Worm (Caenorhabditis elegans) whole organism, L3 larva: ENCODE results near the gene nspd-2.

Source experiments
- R02D3.7 ChIP-seq: fragments of 150-350 bp; optimal IDR thresholded peaks from 2 replicates; lab custom pipeline; 2014; ENCODE audit warnings: missing biosample characterization, missing genetic modification characterization
- ZK546.5 ChIP-seq: sonication (generic microtip); optimal IDR thresholded peaks from 2 replicates; lab custom pipeline; 2017; ENCODE audit warnings: missing biosample characterization, missing genetic modification characterization
- aly-2 ChIP-seq: fragments of 150-350 bp; optimal IDR thresholded peaks from 2 replicates; lab custom pipeline; 2014; ENCODE audit warnings: missing biosample characterization, missing genetic modification characterization
- ama-1 ChIP-seq: fragments of 150-350 bp; optimal IDR thresholded peaks from 2 replicates; lab custom pipeline; 2018
- ceh-16 ChIP-seq: sonication (generic microtip); optimal IDR thresholded peaks from 2 replicates; lab custom pipeline; 2017; ENCODE audit warnings: missing biosample characterization, missing genetic modification characterization
- ceh-28 ChIP-seq: fragments of 150-350 bp; optimal IDR thresholded peaks from 2 replicates; lab custom pipeline; 2014; ENCODE audit warnings: missing biosample characterization, missing genetic modification reagents, missing genetic modification characterization
- ceh-82 ChIP-seq: fragments of 150-350 bp; optimal IDR thresholded peaks from 2 replicates; lab custom pipeline; 2014; ENCODE audit warnings: missing biosample characterization, missing genetic modification characterization
- ceh-9 ChIP-seq: sonication (generic microtip); optimal IDR thresholded peaks from 2 replicates; lab custom pipeline; 2018; ENCODE audit warnings: missing biosample characterization, missing genetic modification characterization
- daf-12 ChIP-seq: fragments of 150-350 bp; optimal IDR thresholded peaks from 2 replicates; lab custom pipeline; 2014; ENCODE audit warnings: missing biosample characterization, missing genetic modification reagents, missing genetic modification characterization
- egl-27 ChIP-seq: sonication (generic microtip); optimal IDR thresholded peaks from 4 replicates; lab custom pipeline; 2017; ENCODE audit warnings: missing biosample characterization, missing genetic modification reagents, missing genetic modification characterization
- egl-5 ChIP-seq: fragments of 150-350 bp; optimal IDR thresholded peaks from 2 replicates; lab custom pipeline; 2017; ENCODE audit warnings: missing biosample characterization, missing genetic modification reagents, missing genetic modification characterization, inconsistent platforms
- elt-1 ChIP-seq: fragments of 150-350 bp; optimal IDR thresholded peaks from 2 replicates; lab custom pipeline; 2014; ENCODE audit warnings: missing biosample characterization, missing genetic modification characterization
- elt-2 ChIP-seq: sonication (generic microtip); optimal IDR thresholded peaks from 2 replicates; lab custom pipeline; 2016; ENCODE audit warnings: missing genetic modification reagents, mild to moderate bottlenecking, missing genetic modification characterization, missing compliant biosample characterization
- elt-3 ChIP-seq, 3 experiments: fragments of 150-350 bp in 1 of 3; sonication (generic microtip) in 2 of 3; optimal IDR thresholded peaks; 2 replicates in 2 of 3; 4 replicates in 1 of 3; lab custom pipeline; 2014 to 2017; ENCODE audit warnings: missing biosample characterization in 3 of 3, missing genetic modification characterization in 3 of 3
- eor-1 ChIP-seq, 2 experiments: fragments of 150-350 bp; optimal IDR thresholded peaks; 2 replicates each; lab custom pipeline; 2014 to 2018; ENCODE audit warnings: missing biosample characterization in 2 of 2, missing genetic modification characterization in 2 of 2
- fkh-10 ChIP-seq: sonication (generic microtip); optimal IDR thresholded peaks from 2 replicates; lab custom pipeline; 2017; ENCODE audit warnings: missing biosample characterization, missing genetic modification reagents, missing genetic modification characterization
- fkh-2 ChIP-seq: fragments of 150-350 bp; optimal IDR thresholded peaks from 2 replicates; lab custom pipeline; 2014; ENCODE audit warnings: missing biosample characterization, missing genetic modification reagents, missing genetic modification characterization
- fos-1 ChIP-seq: fragments of 150-350 bp; optimal IDR thresholded peaks from 2 replicates; lab custom pipeline; 2014; ENCODE audit warnings: missing biosample characterization, missing genetic modification characterization
- hmg-11 ChIP-seq: sonication (generic microtip); optimal IDR thresholded peaks from 2 replicates; lab custom pipeline; 2016; ENCODE audit warnings: missing genetic modification characterization, missing compliant biosample characterization
- jun-1 ChIP-seq: fragments of 150-350 bp; optimal IDR thresholded peaks from 2 replicates; lab custom pipeline; 2014; ENCODE audit warnings: missing biosample characterization, missing genetic modification reagents, missing genetic modification characterization
- lin-15B ChIP-seq: fragments of 150-350 bp; optimal IDR thresholded peaks from 2 replicates; lab custom pipeline; 2014; ENCODE audit warnings: missing biosample characterization, missing genetic modification characterization
- lin-39 ChIP-seq: fragments of 150-350 bp; optimal IDR thresholded peaks from 2 replicates; lab custom pipeline; 2018; ENCODE audit warnings: missing biosample characterization, missing genetic modification reagents, missing genetic modification characterization
- lsy-12 ChIP-seq: sonication (generic microtip); optimal IDR thresholded peaks from 2 replicates; lab custom pipeline; 2016; ENCODE audit warnings: mild to moderate bottlenecking, missing genetic modification characterization, missing compliant biosample characterization
- mdl-1 ChIP-seq: fragments of 150-350 bp; optimal IDR thresholded peaks from 2 replicates; lab custom pipeline; 2014; ENCODE audit warnings: missing biosample characterization, missing genetic modification characterization
- mml-1 ChIP-seq: fragments of 150-350 bp; sonication (generic microtip); optimal IDR thresholded peaks from 3 replicates; lab custom pipeline; 2014; ENCODE audit warnings: missing biosample characterization, missing genetic modification characterization
- nfya-1 ChIP-seq: sonication (generic microtip); optimal IDR thresholded peaks from 2 replicates; lab custom pipeline; 2017; ENCODE audit warnings: missing genetic modification characterization, mild to moderate bottlenecking, missing compliant biosample characterization, antibody characterized with exemption, moderate library complexity; ENCODE audit not compliant: insufficient read depth
- nhr-11 ChIP-seq: fragments of 150-350 bp; optimal IDR thresholded peaks from 2 replicates; lab custom pipeline; 2014; ENCODE audit warnings: missing biosample characterization, missing genetic modification characterization
- nhr-12 ChIP-seq: fragments of 150-350 bp; optimal IDR thresholded peaks from 2 replicates; lab custom pipeline; 2014; ENCODE audit warnings: missing biosample characterization, missing genetic modification characterization
- nhr-23 ChIP-seq: fragments of 150-350 bp; optimal IDR thresholded peaks from 2 replicates; lab custom pipeline; 2014; ENCODE audit warnings: missing biosample characterization, missing genetic modification reagents, missing genetic modification characterization
- nhr-237 ChIP-seq: fragments of 150-350 bp; optimal IDR thresholded peaks from 2 replicates; lab custom pipeline; 2014; ENCODE audit warnings: missing biosample characterization, missing genetic modification characterization
- nhr-25 ChIP-seq: sonication (generic microtip); optimal IDR thresholded peaks from 2 replicates; lab custom pipeline; 2017; ENCODE audit warnings: missing biosample characterization, missing genetic modification characterization
- nhr-28 ChIP-seq: fragments of 150-350 bp; optimal IDR thresholded peaks from 2 replicates; lab custom pipeline; 2014; ENCODE audit warnings: missing biosample characterization, missing genetic modification characterization
- nhr-43 ChIP-seq: sonication (generic microtip); optimal IDR thresholded peaks from 2 replicates; lab custom pipeline; 2016; ENCODE audit warnings: mild to moderate bottlenecking, missing genetic modification characterization, missing compliant biosample characterization; ENCODE audit not compliant: poor library complexity, severe bottlenecking
- nhr-67 ChIP-seq: fragments of 150-350 bp; optimal IDR thresholded peaks from 2 replicates; lab custom pipeline; 2014; ENCODE audit warnings: missing biosample characterization, missing genetic modification characterization
- nhr-76 ChIP-seq: fragments of 150-350 bp; sonication (generic microtip); optimal IDR thresholded peaks from 5 replicates; lab custom pipeline; 2014; ENCODE audit warnings: missing biosample characterization, missing genetic modification characterization
- nhr-77 ChIP-seq: fragments of 150-350 bp; optimal IDR thresholded peaks from 2 replicates; lab custom pipeline; 2014; ENCODE audit warnings: missing biosample characterization, missing genetic modification characterization
- pha-4 ChIP-seq: fragments of 150-350 bp; optimal IDR thresholded peaks from 2 replicates; lab custom pipeline; 2014; ENCODE audit warnings: missing biosample characterization, missing genetic modification reagents, missing genetic modification characterization
- pqm-1 ChIP-seq: fragments of 150-350 bp; optimal IDR thresholded peaks from 2 replicates; lab custom pipeline; 2017; ENCODE audit warnings: missing biosample characterization, missing genetic modification characterization, inconsistent platforms
- sea-2 ChIP-seq: fragments of 150-350 bp; sonication (generic microtip); optimal IDR thresholded peaks from 4 replicates; lab custom pipeline; 2014; ENCODE audit warnings: missing biosample characterization, missing genetic modification reagents, missing genetic modification characterization
- skn-1 ChIP-seq: fragments of 150-350 bp; optimal IDR thresholded peaks from 2 replicates; lab custom pipeline; 2014; ENCODE audit warnings: missing biosample characterization, missing genetic modification characterization
- snpc-4 ChIP-seq: fragments of 150-350 bp; optimal IDR thresholded peaks from 2 replicates; lab custom pipeline; 2014; ENCODE audit warnings: missing biosample characterization, missing genetic modification characterization
- tbx-2 ChIP-seq: sonication (generic microtip); optimal IDR thresholded peaks from 2 replicates; lab custom pipeline; 2016; ENCODE audit warnings: mild to moderate bottlenecking, missing genetic modification characterization, missing compliant biosample characterization
- unc-39 ChIP-seq: sonication (generic microtip); optimal IDR thresholded peaks from 4 replicates; lab custom pipeline; 2017; ENCODE audit warnings: missing biosample characterization, missing genetic modification characterization
- unc-62 ChIP-seq: fragments of 150-350 bp; sonication (generic microtip); optimal IDR thresholded peaks from 4 replicates; lab custom pipeline; 2014; ENCODE audit warnings: missing biosample characterization, missing genetic modification reagents, missing genetic modification characterization
- zag-1 ChIP-seq: fragments of 150-350 bp; optimal IDR thresholded peaks from 2 replicates; lab custom pipeline; 2014; ENCODE audit warnings: missing biosample characterization, missing genetic modification characterization
- ztf-11 ChIP-seq: fragments of 150-350 bp; optimal IDR thresholded peaks from 2 replicates; lab custom pipeline; 2014; ENCODE audit warnings: missing biosample characterization, missing genetic modification characterization
- ztf-4 ChIP-seq: fragments of 150-350 bp; optimal IDR thresholded peaks from 2 replicates; lab custom pipeline; 2014; ENCODE audit warnings: missing biosample characterization, missing genetic modification characterization

Gene nspd-2

DNA sequence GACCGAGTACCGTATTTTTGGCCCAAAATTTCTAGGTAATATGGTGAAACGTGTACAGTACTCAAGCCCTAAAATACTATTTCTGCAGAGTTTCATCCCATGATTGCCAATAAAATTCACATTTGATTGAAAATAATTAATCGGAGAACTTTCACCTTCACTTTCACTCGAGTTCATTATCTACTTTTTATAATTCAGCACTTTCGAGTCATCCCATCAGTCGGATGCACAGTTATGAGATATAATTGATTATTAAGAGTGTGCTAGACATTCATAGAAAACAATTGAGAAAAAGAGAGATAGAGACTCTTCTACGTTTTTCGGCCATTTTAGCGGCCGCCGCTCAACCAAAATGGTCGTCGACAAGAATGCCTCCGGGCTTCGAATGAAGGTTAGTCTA lies 41.1 kb upstream of the nspd-2 start, which contains the start of gene fat-3 (continued):
- TF ChIP-seq tbx-2 (tag; lab: Kevin White, UChicago) (no peak), skn-1 (peak; percentile 9), nhr-28 (no peak), mml-1 (tag; lab: Kevin White, UChicago) (no peak), ceh-28 (tag; lab: Kevin White, UChicago) (peak; percentile 46), nhr-76 (no peak), aly-2 (tag; lab: Kevin White, UChicago) (no peak), lin-15B (tag; lab: Kevin White, UChicago) (no peak), fos-1 (tag; lab: Kevin White, UChicago) (no peak), lin-39 (tag; lab: Kevin White, UChicago) (no peak), nhr-23 (tag; lab: Kevin White, UChicago) (no peak), R02D3.7 (tag; lab: Kevin White, UChicago) (no peak), ceh-16 (tag; lab: Kevin White, UChicago) (no peak), elt-2 (tag; lab: Kevin White, UChicago) (peak; percentile 78), jun-1 (no peak), ztf-11 (no peak), fkh-2 (tag; lab: Kevin White, UChicago) (no peak), nhr-43 (tag; lab: Kevin White, UChicago) (peak; percentile 15), ztf-4 (tag; lab: Kevin White, UChicago) (no peak), nfya-1 (tag; lab: Kevin White, UChicago) (no peak), egl-27 (tag; lab: Kevin White, UChicago) (no peak)

DNA sequence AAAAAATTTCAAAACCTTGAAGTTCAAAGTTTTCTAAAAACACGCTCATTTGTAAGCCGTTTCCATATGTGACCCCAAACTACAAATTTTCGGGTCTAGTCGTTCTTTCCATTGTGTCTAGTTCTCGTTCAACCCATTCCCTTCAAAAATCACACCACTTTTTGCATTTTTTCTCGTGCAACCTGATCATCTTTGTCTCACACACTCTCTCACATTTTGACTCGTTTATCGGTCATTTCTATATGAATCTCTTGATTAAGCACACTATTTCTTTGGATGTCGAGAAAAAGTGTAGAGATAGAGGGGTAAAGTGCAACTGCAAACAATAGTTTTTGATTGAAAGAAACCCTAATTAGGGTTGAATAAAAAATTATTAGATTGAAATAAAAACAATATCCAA lies 40.3 kb upstream of the nspd-2 start:
- TF ChIP-seq egl-27 (tag; lab: Kevin White, UChicago) (peak; percentile 23), hmg-11 (no peak), lin-15B (tag; lab: Kevin White, UChicago) (peak; percentile 29), R02D3.7 (tag; lab: Kevin White, UChicago) (no peak), ama-1 (lab: Kevin White, UChicago) (peak; percentile 79), nhr-67 (tag; lab: Kevin White, UChicago) (no peak), fkh-2 (tag; lab: Kevin White, UChicago) (no peak), aly-2 (tag; lab: Kevin White, UChicago) (no peak), unc-62 (no peak), ZK546.5 (no peak), lsy-12 (tag; lab: Kevin White, UChicago) (peak; percentile 35), nhr-43 (tag; lab: Kevin White, UChicago) (peak; percentile 64), jun-1 (peak; percentile 55), elt-2 (tag; lab: Kevin White, UChicago) (peak; percentile 82), ceh-9 (tag; lab: Kevin White, UChicago) (no peak), pha-4 (peak; percentile 76), nhr-28 (no peak), unc-39 (tag; lab: Kevin White, UChicago) (no peak), nhr-23 (tag; lab: Kevin White, UChicago) (peak; percentile 90), nhr-77 (tag; lab: Kevin White, UChicago) (no peak), nhr-11 (tag; lab: Kevin White, UChicago) (no peak), fos-1 (tag; lab: Kevin White, UChicago) (no peak), zag-1 (no peak), lin-39 (tag; lab: Kevin White, UChicago) (no peak), mdl-1 (tag; lab: Kevin White, UChicago) (no peak), elt-3 (tag; optimal IDR thresholded peaks at IDR 0.05; lab: Kevin White, UChicago) (no peak), egl-5 (tag; lab: Kevin White, UChicago) (no peak), ceh-16 (tag; lab: Kevin White, UChicago) (no peak), skn-1 (no peak), nhr-76 (no peak), ztf-11 (no peak), nfya-1 (tag; lab: Kevin White, UChicago) (peak; percentile 38), snpc-4 (tag; lab: Kevin White, UChicago) (peak; percentile 52), mml-1 (tag; lab: Kevin White, UChicago) (no peak), elt-1 (tag; lab: Kevin White, UChicago) (no peak), ztf-4 (tag; lab: Kevin White, UChicago) (no peak), daf-12 (tag; lab: Kevin White, UChicago) (no peak), eor-1 (tag; optimal IDR thresholded peaks at IDR 0.05; lab: Kevin White, UChicago) (no peak), nhr-25 (tag; lab: Kevin White, UChicago) (peak; percentile 74), nhr-237 (no peak), ceh-82 (no peak), nhr-12 (tag; lab: Kevin White, UChicago) (no peak), tbx-2 (tag; lab: Kevin White, UChicago) (no peak), sea-2 (no peak), fkh-10 (GFP tag; lab: Kevin White, UChicago) (no peak), ceh-28 (tag; lab: Kevin White, UChicago) (peak; percentile 57), pqm-1 (tag; lab: Kevin White, UChicago) (peak; percentile 58)
